1 fruit fly cellular context compared by ENCODE assay signal in the genomic region with DNA sequence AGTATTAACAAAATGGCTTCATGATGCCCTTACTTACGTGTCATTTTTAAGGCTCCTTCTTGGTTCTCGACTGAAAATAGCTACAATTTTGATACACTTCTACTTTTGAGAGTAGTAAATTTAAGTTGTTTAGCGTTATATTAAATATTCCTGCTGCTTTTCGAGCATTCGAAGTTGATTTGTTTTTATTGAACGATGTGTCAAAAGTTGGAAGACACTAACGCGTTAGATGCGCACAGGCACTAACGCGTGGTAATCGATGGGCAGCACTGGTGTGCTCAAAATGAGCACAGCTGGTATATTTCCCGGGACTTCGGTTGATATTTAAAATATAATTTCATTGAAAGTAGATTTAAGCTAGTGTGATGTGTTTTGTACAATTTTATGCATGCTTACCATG.
A peak's percentile ranks its signal among the peaks of the same experiment; 100 is the strongest.
TF ChIP-seq lines count a peak whose summit lies in the region.

A gene (minus strand): TSS at position 369 of the 400 bp plus-strand sequence.

TF ChIP-seq in whole organism, embryonic, 481 proteins besides CTCF, POLR2A, EP300 and RAD21 (continued from another document and continues in another):
- TF ChIP-seq CG9797 (GFP tag; optimal IDR thresholded peaks at IDR 0.05; lab: Kevin White, UChicago) (peak; percentile 90), ind (GFP tag; optimal IDR thresholded peaks at IDR 0.05; lab: Kevin White, UChicago) (no peak), CG17912 (GFP tag; optimal IDR thresholded peaks at IDR 0.05; lab: Kevin White, UChicago) (no peak), CG7963 (GFP tag; IDR thresholded peaks at IDR 0.05; lab: Robert Waterston, UW; ENCODE audit: partially characterized antibody) (no peak), vfl (GFP tag; optimal IDR thresholded peaks at IDR 0.05; lab: Kevin White, UChicago) (peak; percentile 21), MESR4 (GFP tag; optimal IDR thresholded peaks at IDR 0.05; lab: Kevin White, UChicago) (peak; percentile 97), ssp (GFP tag; IDR thresholded peaks at IDR 0.05; lab: Robert Waterston, UW) (no peak), Abd-B (GFP tag; optimal IDR thresholded peaks at IDR 0.05; lab: Kevin White, UChicago) (peak; percentile 27), chif (GFP tag; optimal IDR thresholded peaks at IDR 0.05; lab: Kevin White, UChicago) (no peak), CG2678 (tag; optimal IDR thresholded peaks at IDR 0.05; lab: Kevin White, UChicago) (no peak), CG9215 (GFP tag; IDR thresholded peaks at IDR 0.05; lab: Robert Waterston, UW) (no peak), CG10366 (GFP tag; IDR thresholded peaks at IDR 0.05; lab: Robert Waterston, UW) (no peak), CG10209 (GFP tag; optimal IDR thresholded peaks at IDR 0.05; lab: Kevin White, UChicago) (no peak), Atf3 (GFP tag; optimal IDR thresholded peaks at IDR 0.05; lab: Kevin White, UChicago) (no peak), ERR (GFP tag; optimal IDR thresholded peaks at IDR 0.05; lab: Kevin White, UChicago) (no peak), gro (GFP tag; optimal IDR thresholded peaks at IDR 0.05; lab: Kevin White, UChicago) (no peak), CG18599 (GFP tag; optimal IDR thresholded peaks at IDR 0.05; lab: Kevin White, UChicago) (no peak), Aef1 (GFP tag; IDR thresholded peaks at IDR 0.05; lab: Robert Waterston, UW) (no peak), CG18619 (GFP tag; optimal IDR thresholded peaks at IDR 0.05; lab: Kevin White, UChicago) (no peak), gfzf (GFP tag; optimal IDR thresholded peaks at IDR 0.05; lab: Kevin White, UChicago) (peak; percentile 98), CG17612 (GFP tag; IDR thresholded peaks at IDR 0.05; lab: Robert Waterston, UW) (no peak), CrebB (tag; optimal IDR thresholded peaks at IDR 0.05; lab: Kevin White, UChicago) (peak; percentile 27), az2 (GFP tag; optimal IDR thresholded peaks at IDR 0.05; lab: Kevin White, UChicago) (no peak), CG10543 (GFP tag; optimal IDR thresholded peaks at IDR 0.05; lab: Kevin White, UChicago) (no peak), CG12744 (GFP tag; optimal IDR thresholded peaks at IDR 0.05; lab: Kevin White, UChicago) (no peak), gcm2 (GFP tag; optimal IDR thresholded peaks at IDR 0.05; lab: Kevin White, UChicago) (no peak), unc-4 (GFP tag; IDR thresholded peaks at IDR 0.05; lab: Robert Waterston, UW; ENCODE audit: partially characterized antibody) (no peak), pita (GFP tag; optimal IDR thresholded peaks at IDR 0.05; lab: Kevin White, UChicago) (no peak), twi (tag; optimal IDR thresholded peaks at IDR 0.05; lab: Kevin White, UChicago) (no peak), amos (GFP tag; IDR thresholded peaks at IDR 0.05; lab: Robert Waterston, UW; ENCODE audit: partially characterized antibody) (peak; percentile 3; the same call in 1 of the 2 replicates), shn (GFP tag; optimal IDR thresholded peaks at IDR 0.05; lab: Kevin White, UChicago) (no peak), Doc3 (GFP tag; IDR thresholded peaks at IDR 0.05; lab: Robert Waterston, UW; ENCODE audit: partially characterized antibody) (no peak), disco-r (GFP tag; optimal IDR thresholded peaks at IDR 0.05; lab: Kevin White, UChicago) (no peak), dmrt11E (tag; optimal IDR thresholded peaks at IDR 0.05; lab: Kevin White, UChicago) (no peak), Ets65A (GFP tag; lab: Kevin White, UChicago) (no peak), Sin3A (optimal IDR thresholded peaks at IDR 0.05; lab: Kevin White, UChicago) (peak; percentile 27), Dbx (GFP tag; IDR thresholded peaks at IDR 0.05; lab: Robert Waterston, UW) (no peak), Hmr (GFP tag; optimal IDR thresholded peaks at IDR 0.05; lab: Kevin White, UChicago) (peak; percentile 48), CG6654 (GFP tag; optimal IDR thresholded peaks at IDR 0.05; lab: Kevin White, UChicago) (no peak), ase (GFP tag; IDR thresholded peaks at IDR 0.05; lab: Robert Waterston, UW) (no peak), h (optimal IDR thresholded peaks at IDR 0.05; lab: Kevin White, UChicago) (no peak), mam (GFP tag; optimal IDR thresholded peaks at IDR 0.05; lab: Kevin White, UChicago) (no peak), Ets97D (GFP tag; optimal IDR thresholded peaks at IDR 0.05; lab: Kevin White, UChicago) (peak; percentile 82), pho (GFP tag; optimal IDR thresholded peaks at IDR 0.05; lab: Kevin White, UChicago) (no peak), CG5180 (GFP tag; optimal IDR thresholded peaks at IDR 0.05; lab: Kevin White, UChicago) (no peak), Sry-δ (GFP tag; optimal IDR thresholded peaks at IDR 0.05; lab: Kevin White, UChicago) (peak; percentile 49), sima (GFP tag; optimal IDR thresholded peaks at IDR 0.05; lab: Kevin White, UChicago) (no peak), CG3995 (GFP tag; optimal IDR thresholded peaks at IDR 0.05; lab: Kevin White, UChicago) (no peak), Sox100B (GFP tag; optimal IDR thresholded peaks at IDR 0.05; lab: Kevin White, UChicago) (no peak), Hmx (GFP tag; optimal IDR thresholded peaks at IDR 0.05; lab: Kevin White, UChicago) (no peak), CG4424 (GFP tag; optimal IDR thresholded peaks at IDR 0.05; lab: Kevin White, UChicago) (no peak), CG10654 (GFP tag; optimal IDR thresholded peaks at IDR 0.05; lab: Kevin White, UChicago) (no peak), CG32532 (GFP tag; IDR thresholded peaks at IDR 0.05; lab: Robert Waterston, UW) (no peak; the same call in 1 of the 2 replicates), run (tag; optimal IDR thresholded peaks at IDR 0.05; lab: Kevin White, UChicago) (no peak), CG2199 (GFP tag; IDR thresholded peaks at IDR 0.05; lab: Robert Waterston, UW) (peak; percentile 78), CG7556 (GFP tag; optimal IDR thresholded peaks at IDR 0.05; lab: Kevin White, UChicago) (no peak), CG4282 (GFP tag; optimal IDR thresholded peaks at IDR 0.05; lab: Kevin White, UChicago) (no peak), fd96Cb (tag; optimal IDR thresholded peaks at IDR 0.05; lab: Kevin White, UChicago) (no peak), lov (optimal IDR thresholded peaks at IDR 0.05; lab: Kevin White, UChicago) (no peak), lov (GFP tag; IDR thresholded peaks at IDR 0.05; lab: Robert Waterston, UW) (no peak), gt (GFP tag; IDR thresholded peaks at IDR 0.05; lab: Robert Waterston, UW) (no peak), Dref (GFP tag; IDR thresholded peaks at IDR 0.05; lab: Robert Waterston, UW) (peak; percentile 53), ap (GFP tag; IDR thresholded peaks at IDR 0.05; lab: Robert Waterston, UW) (no peak), B-H2 (GFP tag; optimal IDR thresholded peaks at IDR 0.05; lab: Kevin White, UChicago) (no peak), CG8944 (GFP tag; optimal IDR thresholded peaks at IDR 0.05; lab: Kevin White, UChicago) (no peak), CG13424 (tag; optimal IDR thresholded peaks at IDR 0.05; lab: Kevin White, UChicago) (no peak), CG18262 (tag; optimal IDR thresholded peaks at IDR 0.05; lab: Kevin White, UChicago) (no peak), CG11695 (GFP tag; IDR thresholded peaks at IDR 0.05; lab: Robert Waterston, UW) (no peak), CG8924 (tag; optimal IDR thresholded peaks at IDR 0.05; lab: Kevin White, UChicago) (peak; percentile 72), CG2889 (GFP tag; IDR thresholded peaks at IDR 0.05; lab: Robert Waterston, UW) (no peak), grn (GFP tag; optimal IDR thresholded peaks at IDR 0.05; lab: Kevin White, UChicago) (peak; percentile 8), CG9609 (GFP tag; optimal IDR thresholded peaks at IDR 0.05; lab: Kevin White, UChicago) (no peak), CG10959 (GFP tag; IDR thresholded peaks at IDR 0.05; lab: Robert Waterston, UW) (no peak), ro (GFP tag; IDR thresholded peaks at IDR 0.05; lab: Robert Waterston, UW) (no peak), Med (GFP tag; lab: Kevin White, UChicago) (peak; percentile 83), pfk (GFP tag; optimal IDR thresholded peaks at IDR 0.05; lab: Kevin White, UChicago) (no peak), CG14050 (GFP tag; IDR thresholded peaks at IDR 0.05; lab: Robert Waterston, UW) (no peak), nmo (GFP tag; optimal IDR thresholded peaks at IDR 0.05; lab: Kevin White, UChicago) (peak; percentile 62), pros (GFP tag; optimal IDR thresholded peaks at IDR 0.05; lab: Kevin White, UChicago) (no peak), CG42726 (GFP tag; IDR thresholded peaks at IDR 0.05; lab: Robert Waterston, UW; ENCODE audit: partially characterized antibody) (no peak), CG2129 (GFP tag; IDR thresholded peaks at IDR 0.05; lab: Robert Waterston, UW; ENCODE audit: partially characterized antibody) (no peak), CG15696 (tag; optimal IDR thresholded peaks at IDR 0.05; lab: Kevin White, UChicago) (no peak), CG11456 (GFP tag; IDR thresholded peaks at IDR 0.05; lab: Robert Waterston, UW) (no peak), CG2875 (GFP tag; optimal IDR thresholded peaks at IDR 0.05; lab: Kevin White, UChicago) (no peak), CG1792 (GFP tag; optimal IDR thresholded peaks at IDR 0.05; lab: Kevin White, UChicago) (no peak), pan (optimal IDR thresholded peaks at IDR 0.05; lab: Kevin White, UChicago) (no peak), pan (GFP tag; optimal IDR thresholded peaks at IDR 0.05 in 1 of 2, IDR thresholded peaks at IDR 0.05 in 1 of 2) (no peak), Stat92E (GFP tag; optimal IDR thresholded peaks at IDR 0.05; lab: Kevin White, UChicago) (peak in 1 of 3 experiments; percentile 55), D19B (GFP tag; optimal IDR thresholded peaks at IDR 0.05; lab: Kevin White, UChicago) (no peak), repo (GFP tag; optimal IDR thresholded peaks at IDR 0.05; lab: Kevin White, UChicago) (no peak), Hey (tag; optimal IDR thresholded peaks at IDR 0.05; lab: Kevin White, UChicago) (no peak), gce (GFP tag; IDR thresholded peaks at IDR 0.05; lab: Robert Waterston, UW) (no peak), slou (GFP tag; optimal IDR thresholded peaks at IDR 0.05; lab: Kevin White, UChicago) (no peak), Blimp-1 (GFP tag; optimal IDR thresholded peaks at IDR 0.05; lab: Kevin White, UChicago) (no peak), Gsc (GFP tag; IDR thresholded peaks at IDR 0.05; lab: Robert Waterston, UW) (no peak), so (GFP tag; IDR thresholded peaks at IDR 0.05; lab: Robert Waterston, UW) (no peak), Lim3 (GFP tag; IDR thresholded peaks at IDR 0.05; lab: Robert Waterston, UW) (no peak), Doc2 (GFP tag; IDR thresholded peaks at IDR 0.05; lab: Robert Waterston, UW) (no peak), jigr1 (GFP tag; IDR thresholded peaks at IDR 0.05; lab: Robert Waterston, UW) (no peak), Adf1 (GFP tag; IDR thresholded peaks at IDR 0.05; lab: Robert Waterston, UW) (no peak), Hr3 (GFP tag; optimal IDR thresholded peaks at IDR 0.05; lab: Kevin White, UChicago) (peak; percentile 8), ftz-f1 (GFP tag; optimal IDR thresholded peaks at IDR 0.05; lab: Kevin White, UChicago) (peak; percentile 10), Tbp (GFP tag; optimal IDR thresholded peaks at IDR 0.05; lab: Kevin White, UChicago) (no peak), CG9932 (GFP tag; IDR thresholded peaks at IDR 0.05; lab: Robert Waterston, UW) (no peak), gem (tag; optimal IDR thresholded peaks at IDR 0.05; lab: Kevin White, UChicago) (no peak), CG8359 (GFP tag; optimal IDR thresholded peaks at IDR 0.05; lab: Kevin White, UChicago; ENCODE audit: borderline replicate concordance) (peak; percentile 13), Lhr (GFP tag; optimal IDR thresholded peaks at IDR 0.05; lab: Kevin White, UChicago) (peak; percentile 60), CG13624 (GFP tag; optimal IDR thresholded peaks at IDR 0.05; lab: Kevin White, UChicago) (no peak), Atf6 (GFP tag; IDR thresholded peaks at IDR 0.05; lab: Robert Waterston, UW) (no peak), maf-S (GFP tag; optimal IDR thresholded peaks at IDR 0.05; lab: Kevin White, UChicago) (no peak), Ptx1 (GFP tag; IDR thresholded peaks at IDR 0.05; lab: Robert Waterston, UW) (no peak), GATAe (GFP tag; conservative IDR thresholded peaks at IDR 0.05; lab: Robert Waterston, UW) (no peak), CG15073 (GFP tag; optimal IDR thresholded peaks at IDR 0.05; lab: Kevin White, UChicago) (no peak), CG16813 (GFP tag; IDR thresholded peaks at IDR 0.05; lab: Robert Waterston, UW; ENCODE audit: partially characterized antibody) (no peak), CG17568 (GFP tag; optimal IDR thresholded peaks at IDR 0.05; lab: Kevin White, UChicago) (no peak), al (GFP tag; IDR thresholded peaks at IDR 0.05; lab: Robert Waterston, UW) (no peak), psq (GFP tag; optimal IDR thresholded peaks at IDR 0.05; lab: Kevin White, UChicago) (no peak), Nf-YC (tag; optimal IDR thresholded peaks at IDR 0.05; lab: Kevin White, UChicago) (peak; percentile 39), Neu2 (GFP tag; optimal IDR thresholded peaks at IDR 0.05; lab: Kevin White, UChicago; ENCODE audit: borderline replicate concordance) (no peak), trem (tag; optimal IDR thresholded peaks at IDR 0.05; lab: Kevin White, UChicago) (peak; percentile 60), CG11504 (tag; optimal IDR thresholded peaks at IDR 0.05; lab: Kevin White, UChicago) (no peak), corto (GFP tag; optimal IDR thresholded peaks at IDR 0.05; lab: Kevin White, UChicago) (no peak), gcm (GFP tag; optimal IDR thresholded peaks at IDR 0.05; lab: Kevin White, UChicago) (peak; percentile 1), fd102C (GFP tag; optimal IDR thresholded peaks at IDR 0.05; lab: Kevin White, UChicago) (no peak), usp (GFP tag; optimal IDR thresholded peaks at IDR 0.05; lab: Kevin White, UChicago) (no peak), TFAM (GFP tag; optimal IDR thresholded peaks at IDR 0.05; lab: Kevin White, UChicago) (no peak), CG12104 (GFP tag; optimal IDR thresholded peaks at IDR 0.05; lab: Kevin White, UChicago) (no peak), fd64A (GFP tag; optimal IDR thresholded peaks at IDR 0.05; lab: Kevin White, UChicago) (no peak), kay (GFP tag; optimal IDR thresholded peaks at IDR 0.05; lab: Kevin White, UChicago) (peak; percentile 31), CG8089 (GFP tag; optimal IDR thresholded peaks at IDR 0.05; lab: Kevin White, UChicago) (no peak), CG16815 (GFP tag; optimal IDR thresholded peaks at IDR 0.05; lab: Kevin White, UChicago) (no peak), CG12659 (GFP tag; optimal IDR thresholded peaks at IDR 0.05; lab: Kevin White, UChicago) (peak; percentile 78), CG13287 (GFP tag; IDR thresholded peaks at IDR 0.05; lab: Robert Waterston, UW; ENCODE audit: partially characterized antibody) (peak; percentile 52; the same call in 1 of the 2 replicates)
